Fruit fly (Drosophila melanogaster): Measurements from ENCODE around the gene sn.

DNA sequence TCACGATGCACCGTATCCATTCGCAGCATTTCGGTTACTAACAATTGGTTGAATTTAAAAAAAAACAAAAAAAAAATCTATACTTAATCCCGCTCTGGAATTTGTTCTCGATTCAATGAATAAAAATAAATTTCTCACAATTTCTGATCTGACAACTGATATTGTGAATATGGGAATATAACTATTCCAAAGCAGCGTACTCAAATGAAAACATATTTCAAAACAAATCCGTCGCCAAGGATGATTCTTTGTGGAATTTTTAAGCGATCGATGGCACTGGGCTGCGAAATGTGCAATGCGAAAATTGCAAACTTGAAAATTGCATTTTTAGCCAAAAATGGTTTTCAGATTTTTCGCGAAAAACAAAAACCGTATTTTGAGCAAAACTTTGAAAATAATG lies 57.4 kb downstream of the sn start, which contains the start of gene CG15333:
- TF ChIP-seq Myc (optimal IDR thresholded peaks at IDR 0.05): no peak
- TF ChIP-seq insv (optimal IDR thresholded peaks at IDR 0.05): no peak

All from Kc167 (cell line).